Worm (Caenorhabditis elegans) whole organism, L1 larva: ENCODE results near the gene letm-1.

Experiments
- alr-1 ChIP-seq: fragments of 200-800 bp; sonication (Bioruptor generic); optimal IDR thresholded peaks from 2 replicates; lab custom pipeline; 2018; ENCODE audit warnings: borderline replicate concordance, mild to moderate bottlenecking, missing genetic modification characterization, missing compliant biosample characterization
- blmp-1 ChIP-seq: fragments of 150-350 bp; optimal IDR thresholded peaks from 2 replicates; lab custom pipeline; 2014; ENCODE audit warnings: missing biosample characterization, missing genetic modification characterization
- ceh-63 ChIP-seq: fragments of 200-800 bp; sonication (Bioruptor generic); optimal IDR thresholded peaks from 2 replicates; lab custom pipeline; 2018; ENCODE audit warnings: mild to moderate bottlenecking, missing genetic modification characterization, missing compliant biosample characterization
- ceh-8 ChIP-seq: fragments of 200-800 bp; sonication (Bioruptor generic); optimal IDR thresholded peaks from 2 replicates; lab custom pipeline; 2018; ENCODE audit warnings: mild to moderate bottlenecking, missing genetic modification characterization, moderate library complexity, missing compliant biosample characterization
- ceh-82 ChIP-seq, 3 experiments: fragments of 150-350 bp in 1 of 3; sonication (generic microtip) in 2 of 3; optimal IDR thresholded peaks; 2 replicates each; lab custom pipeline; 2014 to 2017; ENCODE audit warnings: missing biosample characterization in 3 of 3, missing genetic modification characterization in 3 of 3
- ceh-88 ChIP-seq: fragments of 200-800 bp; sonication (Bioruptor generic); IDR thresholded peaks from 2 replicates; pipeline ENCODE4 v1.3.6; 2022; ENCODE audit warnings: missing genetic modification characterization, missing compliant biosample characterization
- ceh-90 ChIP-seq: sonication (generic microtip); optimal IDR thresholded peaks from 2 replicates; lab custom pipeline; 2016; ENCODE audit warnings: missing genetic modification characterization, missing compliant biosample characterization
- ces-1 ChIP-seq: fragments of 150-350 bp; optimal IDR thresholded peaks from 2 replicates; lab custom pipeline; 2014; ENCODE audit warnings: missing biosample characterization, missing genetic modification reagents, missing genetic modification characterization
- dpl-1 ChIP-seq, 3 experiments: fragments of 150-350 bp in 2 of 3; sonication (generic microtip) in 1 of 3; optimal IDR thresholded peaks; 2 replicates each; lab custom pipeline; 2014 to 2017; ENCODE audit warnings: missing biosample characterization in 3 of 3, missing genetic modification characterization in 3 of 3, missing genetic modification reagents in 3 of 3
- efl-3 ChIP-seq: fragments of 200-800 bp; sonication (Bioruptor generic); optimal IDR thresholded peaks from 2 replicates; lab custom pipeline; 2018; ENCODE audit warnings: mild to moderate bottlenecking, missing genetic modification characterization, missing compliant biosample characterization
- elt-3 ChIP-seq, 6 experiments: fragments of 150-350 bp in 1 of 6; sonication (generic microtip); optimal IDR thresholded peaks; 2 replicates each; lab custom pipeline; 2017 to 2018; ENCODE audit warnings: missing biosample characterization in 6 of 6, missing genetic modification characterization in 6 of 6, inconsistent platforms in 1 of 6
- ets-5 ChIP-seq: fragments of 200-800 bp; sonication (Bioruptor generic); IDR thresholded peaks from 2 replicates; pipeline ENCODE4 v1.3.6; 2022; ENCODE audit warnings: missing genetic modification characterization, missing compliant biosample characterization
- fkh-10 ChIP-seq: sonication (generic microtip); optimal IDR thresholded peaks from 2 replicates; lab custom pipeline; 2017; ENCODE audit warnings: missing biosample characterization, missing genetic modification reagents, missing genetic modification characterization
- fkh-8 ChIP-seq: sonication (generic microtip); optimal IDR thresholded peaks from 2 replicates; lab custom pipeline; 2016; ENCODE audit warnings: mild to moderate bottlenecking, missing genetic modification characterization, missing compliant biosample characterization
- grh-1 ChIP-seq: fragments of 200-800 bp; sonication (Bioruptor generic); IDR thresholded peaks from 2 replicates; pipeline ENCODE4 v1.3.6; 2022; ENCODE audit warnings: missing genetic modification reagents, missing genetic modification characterization, missing compliant biosample characterization
- hlh-17 ChIP-seq: fragments of 200-800 bp; sonication (Bioruptor generic); optimal IDR thresholded peaks from 2 replicates; lab custom pipeline; 2018; ENCODE audit warnings: missing genetic modification characterization, mild to moderate bottlenecking, missing compliant biosample characterization, moderate library complexity, borderline replicate concordance
- hlh-4 ChIP-seq: sonication (generic microtip); optimal IDR thresholded peaks from 2 replicates; lab custom pipeline; 2016; ENCODE audit warnings: mild to moderate bottlenecking, missing genetic modification characterization, missing compliant biosample characterization
- hpl-2 ChIP-seq: fragments of 150-350 bp; optimal IDR thresholded peaks from 2 replicates; lab custom pipeline; 2014; ENCODE audit warnings: missing biosample characterization, missing genetic modification reagents, missing genetic modification characterization
- irx-1 ChIP-seq: sonication (generic microtip); optimal IDR thresholded peaks from 2 replicates; lab custom pipeline; 2016; ENCODE audit warnings: missing genetic modification characterization, missing compliant biosample characterization
- jun-1 ChIP-seq: fragments of 150-350 bp; optimal IDR thresholded peaks from 2 replicates; lab custom pipeline; 2014; ENCODE audit warnings: missing biosample characterization, missing genetic modification reagents, missing genetic modification characterization
- lin-13 ChIP-seq: fragments of 150-350 bp; optimal IDR thresholded peaks from 2 replicates; lab custom pipeline; 2014; ENCODE audit warnings: missing biosample characterization, missing genetic modification reagents, missing genetic modification characterization
- lin-35 ChIP-seq, 2 experiments: fragments of 150-350 bp; optimal IDR thresholded peaks; 2 replicates each; lab custom pipeline; 2014; ENCODE audit warnings: missing biosample characterization in 2 of 2, missing genetic modification characterization in 2 of 2, missing genetic modification reagents in 2 of 2
- lin-39 ChIP-seq: fragments of 150-350 bp; optimal IDR thresholded peaks from 2 replicates; lab custom pipeline; 2014; ENCODE audit warnings: missing biosample characterization, missing genetic modification reagents, missing genetic modification characterization
- lsy-2 ChIP-seq, 2 experiments: fragments of 150-350 bp; optimal IDR thresholded peaks; 2 replicates each; lab custom pipeline; 2014; ENCODE audit warnings: missing biosample characterization in 2 of 2, missing genetic modification characterization in 2 of 2
- mab-9 ChIP-seq: fragments of 200-800 bp; sonication (Bioruptor generic); IDR thresholded peaks from 2 replicates; pipeline ENCODE4 v1.3.6; 2022; ENCODE audit warnings: missing genetic modification reagents, missing genetic modification characterization, missing compliant biosample characterization
- mef-2 ChIP-seq: fragments of 150-350 bp; optimal IDR thresholded peaks from 2 replicates; lab custom pipeline; 2014; ENCODE audit warnings: missing biosample characterization, missing genetic modification characterization
- nhr-11 ChIP-seq: fragments of 150-350 bp; optimal IDR thresholded peaks from 2 replicates; lab custom pipeline; 2014; ENCODE audit warnings: missing biosample characterization, missing genetic modification characterization
- nhr-12 ChIP-seq: sonication (generic microtip); optimal IDR thresholded peaks from 2 replicates; lab custom pipeline; 2017; ENCODE audit warnings: missing biosample characterization, missing genetic modification characterization
- nhr-19 ChIP-seq: fragments of 200-800 bp; sonication (Bioruptor generic); conservative IDR thresholded peaks from 2 replicates; pipeline ENCODE4 v1.3.6; 2022; ENCODE audit warnings: missing genetic modification characterization, missing compliant biosample characterization
- nhr-20 ChIP-seq: sonication (generic microtip); optimal IDR thresholded peaks from 2 replicates; lab custom pipeline; 2016; ENCODE audit warnings: mild to moderate bottlenecking, missing genetic modification characterization, missing compliant biosample characterization
- nhr-237 ChIP-seq: fragments of 150-350 bp; optimal IDR thresholded peaks from 2 replicates; lab custom pipeline; 2014; ENCODE audit warnings: missing biosample characterization, missing genetic modification characterization
- nhr-47 ChIP-seq: sonication (generic microtip); optimal IDR thresholded peaks from 2 replicates; lab custom pipeline; 2016; ENCODE audit warnings: mild to moderate bottlenecking, missing genetic modification characterization, moderate library complexity, missing compliant biosample characterization
- nhr-71 ChIP-seq: sonication (generic microtip); optimal IDR thresholded peaks from 2 replicates; lab custom pipeline; 2016; ENCODE audit warnings: mild to moderate bottlenecking, missing genetic modification characterization, moderate library complexity, missing compliant biosample characterization
- nhr-76 ChIP-seq: sonication (generic microtip); optimal IDR thresholded peaks from 2 replicates; lab custom pipeline; 2017; ENCODE audit warnings: missing biosample characterization, missing genetic modification characterization
- nhr-77 ChIP-seq: fragments of 150-350 bp; optimal IDR thresholded peaks from 2 replicates; lab custom pipeline; 2014; ENCODE audit warnings: missing biosample characterization, missing genetic modification characterization
- nhr-90 ChIP-seq: sonication (generic microtip); optimal IDR thresholded peaks from 2 replicates; lab custom pipeline; 2016; ENCODE audit warnings: mild to moderate bottlenecking, missing genetic modification characterization, missing compliant biosample characterization; ENCODE audit not compliant: poor library complexity
- pag-3 ChIP-seq: sonication (generic microtip); optimal IDR thresholded peaks from 2 replicates; lab custom pipeline; 2017; ENCODE audit warnings: missing genetic modification characterization, mild to moderate bottlenecking, missing compliant biosample characterization, antibody characterized with exemption, borderline replicate concordance; ENCODE audit not compliant: insufficient read depth
- pqm-1 ChIP-seq: sonication (generic microtip); optimal IDR thresholded peaks from 3 replicates; lab custom pipeline; 2017; ENCODE audit warnings: missing biosample characterization, missing genetic modification characterization
- rnt-1 ChIP-seq: sonication (generic microtip); optimal IDR thresholded peaks from 2 replicates; lab custom pipeline; 2016; ENCODE audit warnings: mild to moderate bottlenecking, missing genetic modification characterization, moderate library complexity, missing compliant biosample characterization
- snpc-4 ChIP-seq: fragments of 150-350 bp; optimal IDR thresholded peaks from 2 replicates; lab custom pipeline; 2014; ENCODE audit warnings: missing biosample characterization, missing genetic modification characterization
- sox-4 ChIP-seq: sonication (generic microtip); optimal IDR thresholded peaks from 2 replicates; lab custom pipeline; 2016; ENCODE audit warnings: missing genetic modification characterization, missing compliant biosample characterization
- swsn-7 ChIP-seq: sonication (generic microtip); optimal IDR thresholded peaks from 2 replicates; lab custom pipeline; 2016; ENCODE audit warnings: missing genetic modification characterization, missing compliant biosample characterization
- tbx-2 ChIP-seq: sonication (generic microtip); optimal IDR thresholded peaks from 2 replicates; lab custom pipeline; 2016; ENCODE audit warnings: missing genetic modification characterization, missing compliant biosample characterization
- unc-130 ChIP-seq: fragments of 150-350 bp; optimal IDR thresholded peaks from 2 replicates; lab custom pipeline; 2017; ENCODE audit warnings: missing biosample characterization, missing genetic modification characterization, inconsistent platforms
- unc-62 ChIP-seq: fragments of 150-350 bp; optimal IDR thresholded peaks from 2 replicates; lab custom pipeline; 2014; ENCODE audit warnings: missing biosample characterization, missing genetic modification reagents, missing genetic modification characterization
- unc-98 ChIP-seq: fragments of 200-800 bp; sonication (Bioruptor generic); IDR thresholded peaks from 2 replicates; pipeline ENCODE4 v1.3.6; 2022; ENCODE audit warnings: missing genetic modification characterization, missing compliant biosample characterization
- vab-15 ChIP-seq: sonication (generic microtip); optimal IDR thresholded peaks from 2 replicates; lab custom pipeline; 2017; ENCODE audit warnings: missing genotype, mild to moderate bottlenecking, missing genetic modification characterization, missing compliant biosample characterization
- zag-1 ChIP-seq: fragments of 150-350 bp; optimal IDR thresholded peaks from 2 replicates; lab custom pipeline; 2014; ENCODE audit warnings: missing biosample characterization, missing genetic modification characterization
- ztf-11 ChIP-seq, 2 experiments: sonication (generic microtip); optimal IDR thresholded peaks; 2 replicates each; lab custom pipeline; 2016 to 2017; ENCODE audit warnings: missing genetic modification characterization in 2 of 2, missing biosample characterization in 1 of 2, missing compliant biosample characterization in 1 of 2
- ztf-4 ChIP-seq: fragments of 150-350 bp; optimal IDR thresholded peaks from 2 replicates; lab custom pipeline; 2014; ENCODE audit warnings: missing biosample characterization, missing genetic modification characterization

Gene letm-1

ce11 chrV:13656346-13657254 is 4.5 kb upstream of the letm-1 start (continued):
- TF ChIP-seq nhr-19 (GFP tag; lab: Robert Waterston, UW) (peak; percentile 62), hpl-2 (GFP tag; lab: Kevin White, UChicago) (no peak), rnt-1 (peak; percentile 18), dpl-1 (GFP tag; optimal IDR thresholded peaks at IDR 0.05; lab: Kevin White, UChicago) (peak in 2 of 3 experiments; percentile 23 to 64), ceh-63 (GFP tag; lab: Kevin White, UChicago) (no peak), ceh-88 (GFP tag; lab: Robert Waterston, UW) (peak; percentile 39), jun-1 (tag; lab: Kevin White, UChicago) (peak; percentile 22), lsy-2 (tag; optimal IDR thresholded peaks at IDR 0.05; lab: Kevin White, UChicago) (peak; percentile 27 to 46), nhr-76 (tag; lab: Kevin White, UChicago) (no peak), mab-9 (GFP tag; lab: Robert Waterston, UW) (peak; percentile 53; the same call in 1 of the 2 replicates), efl-3 (GFP tag; lab: Kevin White, UChicago) (no peak), nhr-77 (tag; lab: Kevin White, UChicago) (no peak), nhr-237 (tag; lab: Kevin White, UChicago) (no peak), tbx-2 (peak; percentile 32), blmp-1 (tag; lab: Kevin White, UChicago) (peak; percentile 97), lin-35 (GFP tag; optimal IDR thresholded peaks at IDR 0.05; lab: Kevin White, UChicago) (peak; percentile 46 to 83), nhr-20 (tag; lab: Kevin White, UChicago) (peak; percentile 76), pag-3 (no peak), ceh-90 (tag; lab: Kevin White, UChicago) (peak; percentile 26), nhr-71 (tag; lab: Kevin White, UChicago) (peak; percentile 81), ceh-82 (tag; optimal IDR thresholded peaks at IDR 0.05; lab: Kevin White, UChicago) (no peak), nhr-47 (tag; lab: Kevin White, UChicago) (peak; percentile 20), pqm-1 (tag; lab: Kevin White, UChicago) (peak; percentile 42), grh-1 (GFP tag; lab: Robert Waterston, UW) (peak; percentile 57), snpc-4 (tag; lab: Kevin White, UChicago) (no peak), unc-130 (tag; lab: Kevin White, UChicago) (peak; percentile 43), nhr-90 (peak; percentile 83), unc-98 (GFP tag; lab: Robert Waterston, UW) (no peak), ztf-11 (tag; optimal IDR thresholded peaks at IDR 0.05; lab: Kevin White, UChicago) (no peak), fkh-10 (GFP tag; lab: Kevin White, UChicago) (no peak), lin-13 (GFP tag; lab: Kevin White, UChicago) (no peak), swsn-7 (peak; percentile 28), ceh-8 (no peak), sox-4 (no peak), hlh-17 (no peak), ztf-4 (tag; lab: Kevin White, UChicago) (peak; percentile 51), nhr-12 (tag; lab: Kevin White, UChicago) (no peak), irx-1 (tag; lab: Kevin White, UChicago) (peak; percentile 18), zag-1 (tag; lab: Kevin White, UChicago) (no peak), mef-2 (tag; lab: Kevin White, UChicago) (no peak), nhr-11 (tag; lab: Kevin White, UChicago) (no peak), alr-1 (tag; lab: Kevin White, UChicago) (no peak), unc-62 (GFP tag; lab: Kevin White, UChicago) (no peak), ets-5 (GFP tag; lab: Robert Waterston, UW) (no peak), elt-3 (tag; optimal IDR thresholded peaks at IDR 0.05; lab: Kevin White, UChicago) (peak in 4 of 6 experiments; percentile 24 to 99 (median 78)), ces-1 (GFP tag; lab: Kevin White, UChicago) (no peak), vab-15 (tag; lab: Kevin White, UChicago) (peak; percentile 35), fkh-8 (tag; lab: Kevin White, UChicago) (peak; percentile 2), hlh-4 (tag; lab: Kevin White, UChicago) (no peak), lin-39 (no peak)
